Worm (Caenorhabditis elegans) whole organism, young adult: ENCODE data around the gene hmit-1.2.
A peak's percentile ranks its signal among the peaks of the same experiment; 100 is the strongest.

Source experiments
- B0019.2 ChIP-seq: fragments of 200-800 bp; sonication (Bioruptor generic); conservative IDR thresholded peaks from 2 replicates; pipeline ENCODE4 v1.3.6; 2022; ENCODE audit warnings: missing genetic modification reagents, missing genetic modification characterization, missing compliant biosample characterization
- B0336.3 ChIP-seq: fragments of 200-800 bp; sonication (Bioruptor generic); IDR thresholded peaks from 2 replicates; pipeline ENCODE4 v1.3.6; 2022; ENCODE audit warnings: missing genetic modification characterization, missing compliant biosample characterization
- C06A6.2 ChIP-seq: fragments of 200-800 bp; sonication (Bioruptor generic); conservative IDR thresholded peaks from 2 replicates; pipeline ENCODE4 v1.3.6; 2022; ENCODE audit warnings: missing genetic modification characterization, missing compliant biosample characterization
- F10E7.11 ChIP-seq: sonication (generic microtip); optimal IDR thresholded peaks from 2 replicates; lab custom pipeline; 2017; ENCODE audit warnings: mild to moderate bottlenecking, missing genetic modification characterization, moderate library complexity, missing compliant biosample characterization
- F49E8.2 ChIP-seq: sonication (generic microtip); optimal IDR thresholded peaks from 3 replicates; lab custom pipeline; 2017; ENCODE audit warnings: missing genetic modification characterization, mild to moderate bottlenecking, missing compliant biosample characterization, antibody characterized with exemption, moderate library complexity; ENCODE audit not compliant: insufficient read depth
- F52B5.7 ChIP-seq: sonication (generic microtip); optimal IDR thresholded peaks from 2 replicates; lab custom pipeline; 2016; ENCODE audit warnings: mild to moderate bottlenecking, missing genetic modification characterization, missing compliant biosample characterization
- T26A5.8 ChIP-seq: sonication (generic microtip); optimal IDR thresholded peaks from 2 replicates; lab custom pipeline; 2016; ENCODE audit warnings: missing genetic modification characterization, missing compliant biosample characterization
- Y53G8AR.9 ChIP-seq: fragments of 200-800 bp; sonication (Bioruptor generic); conservative IDR thresholded peaks from 2 replicates; pipeline ENCODE4 v1.3.6; 2022; ENCODE audit warnings: missing genetic modification reagents, missing genetic modification characterization, missing compliant biosample characterization
- atf-7 ChIP-seq: sonication (generic microtip); optimal IDR thresholded peaks from 2 replicates; lab custom pipeline; 2017; ENCODE audit warnings: mild to moderate bottlenecking, missing genetic modification characterization, missing compliant biosample characterization
- bed-2 ChIP-seq: fragments of 200-800 bp; sonication (Bioruptor generic); IDR thresholded peaks from 2 replicates; pipeline ENCODE4 v1.3.6; 2022; ENCODE audit warnings: missing genetic modification reagents, missing genetic modification characterization, missing compliant biosample characterization
- cebp-1 ChIP-seq, 2 experiments: fragments of 200-800 bp in 1 of 2; sonication (Bioruptor generic) in 1 of 2; sonication (generic microtip) in 1 of 2; IDR thresholded peaks in 1 of 2; optimal IDR thresholded peaks in 1 of 2; 2 replicates each; pipeline versions ENCODE4 v1.3.6 to Lab custom; 2017 to 2022; ENCODE audit warnings: missing compliant biosample characterization in 2 of 2, missing genetic modification characterization in 2 of 2, mild to moderate bottlenecking in 1 of 2, missing genetic modification reagents in 1 of 2, moderate library complexity in 1 of 2
- ceh-100 ChIP-seq: fragments of 200-800 bp; sonication (Bioruptor generic); IDR thresholded peaks from 2 replicates; pipeline ENCODE4 v1.3.6; 2022; ENCODE audit warnings: missing genetic modification reagents, missing genetic modification characterization, missing compliant biosample characterization
- ceh-27 ChIP-seq: fragments of 200-800 bp; sonication (Bioruptor generic); optimal IDR thresholded peaks from 2 replicates; lab custom pipeline; 2018; ENCODE audit warnings: mild to moderate bottlenecking, missing genetic modification characterization, moderate library complexity, missing compliant biosample characterization
- ceh-58 ChIP-seq: fragments of 200-800 bp; sonication (Bioruptor generic); IDR thresholded peaks from 2 replicates; pipeline ENCODE4 v1.3.6; 2022; ENCODE audit warnings: missing genetic modification characterization, missing compliant biosample characterization
- ceh-79 ChIP-seq: sonication (generic microtip); optimal IDR thresholded peaks from 2 replicates; lab custom pipeline; 2017; ENCODE audit warnings: mild to moderate bottlenecking, missing genetic modification characterization, missing compliant biosample characterization
- chd-7 ChIP-seq: sonication (generic microtip); optimal IDR thresholded peaks from 2 replicates; lab custom pipeline; 2016; ENCODE audit warnings: mild to moderate bottlenecking, missing genetic modification characterization, moderate library complexity, missing compliant biosample characterization
- dox-1 ChIP-seq: fragments of 200-800 bp; sonication (Bioruptor generic); IDR thresholded peaks from 2 replicates; pipeline ENCODE4 v1.3.6; 2022; ENCODE audit warnings: missing genetic modification reagents, missing genetic modification characterization, missing compliant biosample characterization
- dpff-1 ChIP-seq: sonication (generic microtip); optimal IDR thresholded peaks from 2 replicates; lab custom pipeline; 2017; ENCODE audit warnings: mild to moderate bottlenecking, missing genetic modification characterization, missing compliant biosample characterization
- ekl-4 ChIP-seq: fragments of 200-800 bp; sonication (Bioruptor generic); IDR thresholded peaks from 2 replicates; pipeline ENCODE4 v1.3.6; 2022; ENCODE audit warnings: missing genetic modification reagents, missing genetic modification characterization, missing compliant biosample characterization
- ets-4 ChIP-seq: fragments of 200-800 bp; sonication (Bioruptor generic); optimal IDR thresholded peaks from 2 replicates; lab custom pipeline; 2018; ENCODE audit warnings: mild to moderate bottlenecking, missing genetic modification characterization, missing compliant biosample characterization
- fkh-3 ChIP-seq: sonication (generic microtip); optimal IDR thresholded peaks from 2 replicates; lab custom pipeline; 2016; ENCODE audit warnings: mild to moderate bottlenecking, missing genetic modification characterization, missing compliant biosample characterization
- hlh-12 ChIP-seq: sonication (generic microtip); optimal IDR thresholded peaks from 2 replicates; lab custom pipeline; 2016; ENCODE audit warnings: missing genetic modification characterization, missing compliant biosample characterization
- hmg-1.2 ChIP-seq: fragments of 200-800 bp; sonication (Bioruptor generic); IDR thresholded peaks from 2 replicates; pipeline ENCODE4 v1.3.6; 2022; ENCODE audit warnings: missing genetic modification reagents, missing genetic modification characterization, missing compliant biosample characterization
- hmg-20 ChIP-seq: fragments of 200-800 bp; sonication (Bioruptor generic); IDR thresholded peaks from 2 replicates; pipeline ENCODE4 v1.3.6; 2022; ENCODE audit warnings: missing genetic modification reagents, missing genetic modification characterization, missing compliant biosample characterization
- hsf-1 ChIP-seq: fragments of 200-800 bp; sonication (Bioruptor generic); IDR thresholded peaks from 2 replicates; pipeline ENCODE4 v1.3.6; 2022; ENCODE audit warnings: missing genetic modification reagents, missing genetic modification characterization, missing compliant biosample characterization
- let-607 ChIP-seq, 2 experiments: fragments of 200-800 bp in 1 of 2; sonication (Bioruptor generic) in 1 of 2; sonication (generic microtip) in 1 of 2; optimal IDR thresholded peaks; 2 replicates each; lab custom pipeline; 2016 to 2018; ENCODE audit warnings: mild to moderate bottlenecking in 2 of 2, missing compliant biosample characterization in 2 of 2, missing genetic modification characterization in 2 of 2, moderate library complexity in 2 of 2, missing genotype in 1 of 2
- lin-26 ChIP-seq: fragments of 200-800 bp; sonication (Bioruptor generic); IDR thresholded peaks from 2 replicates; pipeline ENCODE4 v1.3.6; 2022; ENCODE audit warnings: missing genetic modification reagents, missing genetic modification characterization, missing compliant biosample characterization
- lir-1 ChIP-seq: fragments of 200-800 bp; sonication (Bioruptor generic); conservative IDR thresholded peaks from 2 replicates; pipeline ENCODE4 v1.3.6; 2022; ENCODE audit warnings: missing genetic modification reagents, missing genetic modification characterization, missing compliant biosample characterization
- lsy-27 ChIP-seq: sonication (generic microtip); optimal IDR thresholded peaks from 2 replicates; lab custom pipeline; 2017; ENCODE audit warnings: missing genetic modification characterization, mild to moderate bottlenecking, missing compliant biosample characterization, antibody characterized with exemption, missing genotype, borderline replicate concordance; ENCODE audit not compliant: insufficient read depth
- madf-3 ChIP-seq: fragments of 200-800 bp; sonication (Bioruptor generic); IDR thresholded peaks from 2 replicates; pipeline ENCODE4 v1.3.6; 2022; ENCODE audit warnings: missing genetic modification reagents, missing genetic modification characterization, missing compliant biosample characterization
- nfya-2 ChIP-seq: fragments of 200-800 bp; sonication (Bioruptor generic); IDR thresholded peaks from 2 replicates; pipeline ENCODE4 v1.3.6; 2022; ENCODE audit warnings: missing genetic modification reagents, missing genetic modification characterization, missing compliant biosample characterization
- nfyb-1 ChIP-seq: fragments of 200-800 bp; sonication (Bioruptor generic); IDR thresholded peaks from 2 replicates; pipeline ENCODE4 v1.3.6; 2022; ENCODE audit warnings: missing genetic modification reagents, missing genetic modification characterization, missing compliant biosample characterization
- nhr-80 ChIP-seq: sonication (generic microtip); optimal IDR thresholded peaks from 2 replicates; lab custom pipeline; 2016; ENCODE audit warnings: missing genetic modification characterization, missing compliant biosample characterization
- nhr-90 ChIP-seq: sonication (generic microtip); optimal IDR thresholded peaks from 2 replicates; lab custom pipeline; 2016; ENCODE audit warnings: missing genotype, mild to moderate bottlenecking, missing genetic modification characterization, missing compliant biosample characterization
- pbrm-1 ChIP-seq: fragments of 200-800 bp; sonication (Bioruptor generic); IDR thresholded peaks from 2 replicates; pipeline ENCODE4 v1.3.6; 2022; ENCODE audit warnings: missing genetic modification reagents, missing genetic modification characterization, missing compliant biosample characterization
- pha-4 ChIP-seq: fragments of 150-350 bp; sonication (generic microtip); optimal IDR thresholded peaks from 2 replicates; lab custom pipeline; 2014; ENCODE audit warnings: missing biosample characterization, missing genetic modification reagents, missing genetic modification characterization
- repo-1 ChIP-seq: sonication (generic microtip); optimal IDR thresholded peaks from 2 replicates; lab custom pipeline; 2017; ENCODE audit warnings: mild to moderate bottlenecking, missing genetic modification characterization, missing compliant biosample characterization
- sdz-38 ChIP-seq: sonication (generic microtip); optimal IDR thresholded peaks from 2 replicates; lab custom pipeline; 2016; ENCODE audit warnings: missing genotype, missing genetic modification characterization, missing compliant biosample characterization
- sea-2 ChIP-seq: fragments of 200-800 bp; sonication (Bioruptor generic); IDR thresholded peaks from 2 replicates; pipeline ENCODE4 v1.3.6; 2022; ENCODE audit warnings: missing genetic modification characterization, missing compliant biosample characterization
- snpc-1.1 ChIP-seq: sonication (generic microtip); optimal IDR thresholded peaks from 2 replicates; lab custom pipeline; 2017; ENCODE audit warnings: missing genetic modification characterization, mild to moderate bottlenecking, missing compliant biosample characterization, antibody characterized with exemption, moderate library complexity, missing genotype, missing genetic modification reagents; ENCODE audit not compliant: insufficient read depth
- snpc-3.4 ChIP-seq: sonication (generic microtip); optimal IDR thresholded peaks from 2 replicates; lab custom pipeline; 2017; ENCODE audit warnings: missing genetic modification characterization, mild to moderate bottlenecking, missing compliant biosample characterization, antibody characterized with exemption, moderate library complexity, missing genotype, missing genetic modification reagents
- tbp1 ChIP-seq: fragments of 200-800 bp; sonication (Bioruptor generic); optimal IDR thresholded peaks from 2 replicates; lab custom pipeline; 2018; ENCODE audit warnings: mild to moderate bottlenecking, missing genetic modification characterization, missing compliant biosample characterization
- unc-62 ChIP-seq: fragments of 150-350 bp; optimal IDR thresholded peaks from 2 replicates; lab custom pipeline; 2014; ENCODE audit warnings: missing biosample characterization, missing genetic modification reagents, missing genetic modification characterization
- ztf-18 ChIP-seq: sonication (generic microtip); optimal IDR thresholded peaks from 2 replicates; lab custom pipeline; 2016; ENCODE audit warnings: missing genotype, mild to moderate bottlenecking, missing genetic modification characterization, missing compliant biosample characterization
- ztf-3 ChIP-seq: fragments of 200-800 bp; sonication (Bioruptor generic); optimal IDR thresholded peaks from 2 replicates; lab custom pipeline; 2018; ENCODE audit warnings: mild to moderate bottlenecking, missing genetic modification characterization, missing compliant biosample characterization

Gene hmit-1.2

ce11 chrV:18575084-18575483 lies 50.5 kb downstream of the hmit-1.2 start:
- TF ChIP-seq hsf-1 (GFP tag; lab: Robert Waterston, UW) = no peak
- TF ChIP-seq ztf-3 (GFP tag; lab: Kevin White, UChicago) = no peak
- TF ChIP-seq B0019.2 (GFP tag; lab: Robert Waterston, UW) = no peak
- peak; percentile 24 for TF ChIP-seq ets-4
- TF ChIP-seq nhr-90 (tag; lab: Kevin White, UChicago) = no peak
- no peak for TF ChIP-seq F10E7.11 (tag; lab: Kevin White, UChicago)
- TF ChIP-seq pha-4 (tag; lab: Kevin White, UChicago) = no peak
- TF ChIP-seq nfyb-1 (GFP tag; lab: Robert Waterston, UW) = 0 out of 2 replicates have a peak, but pooled peaks have one; percentile 36
- TF ChIP-seq bed-2 (GFP tag; lab: Robert Waterston, UW) = no peak
- peak; percentile 58 for TF ChIP-seq repo-1 (tag; lab: Kevin White, UChicago)
- no peak for TF ChIP-seq lir-1 (GFP tag; lab: Robert Waterston, UW)
- TF ChIP-seq sdz-38 = no peak
- TF ChIP-seq ceh-27 (GFP tag; lab: Kevin White, UChicago) = no peak
- TF ChIP-seq snpc-1.1 = no peak
- peak; percentile 28 for TF ChIP-seq chd-7 (tag; lab: Kevin White, UChicago)
- TF ChIP-seq ceh-79 (tag; lab: Kevin White, UChicago) = peak; percentile 28
- TF ChIP-seq lin-26 = no peak
- peak; percentile 24 for TF ChIP-seq fkh-3 (tag; lab: Kevin White, UChicago)
- TF ChIP-seq hlh-12 (tag; lab: Kevin White, UChicago) = no peak
- TF ChIP-seq cebp-1 (GFP tag; IDR thresholded peaks at IDR 0.05; lab: Robert Waterston, UW) = no peak
- TF ChIP-seq cebp-1 (tag; optimal IDR thresholded peaks at IDR 0.05; lab: Kevin White, UChicago) = peak; percentile 34
- TF ChIP-seq ekl-4 = 0 out of 2 replicates have a peak, but pooled peaks have one; percentile 36
- TF ChIP-seq ceh-100 = no peak
- 0 out of 2 replicates have a peak, but pooled peaks have one; percentile 20 for TF ChIP-seq dox-1
- peak; percentile 56; the same call in 1 of the 2 replicates for TF ChIP-seq Y53G8AR.9 (GFP tag; lab: Robert Waterston, UW)
- TF ChIP-seq ztf-18 = peak; percentile 88
- TF ChIP-seq, all 124 proteins: peak for 11

ce11 chrV:18576128-18576527 lies 51.6 kb downstream of the hmit-1.2 start:
- TF ChIP-seq bed-2 (GFP tag; lab: Robert Waterston, UW) (no peak), tbp1 (GFP tag; lab: Kevin White, UChicago) (no peak), pbrm-1 (GFP tag; lab: Robert Waterston, UW) (peak; percentile 26; the same call in 1 of the 2 replicates), F52B5.7 (tag; lab: Kevin White, UChicago) (peak; percentile 4), chd-7 (tag; lab: Kevin White, UChicago) (peak; percentile 23), dpff-1 (no peak), atf-7 (tag; lab: Kevin White, UChicago) (peak; percentile 63), madf-3 (GFP tag; lab: Robert Waterston, UW) (0 out of 2 replicates have a peak, but pooled peaks have one; percentile 15), Y53G8AR.9 (GFP tag; lab: Robert Waterston, UW) (0 out of 2 replicates have a peak, but pooled peaks have one; percentile 56), nfya-2 (GFP tag; lab: Robert Waterston, UW) (no peak)

- TF ChIP-seq ceh-58 (GFP tag; lab: Robert Waterston, UW) = no peak
- no peak for TF ChIP-seq sdz-38
- TF ChIP-seq hmg-1.2 (GFP tag; lab: Robert Waterston, UW) = no peak
- peak; percentile 39 for TF ChIP-seq tbp1 (GFP tag; lab: Kevin White, UChicago)
- TF ChIP-seq hmg-20 = no peak
- no peak for TF ChIP-seq snpc-3.4 (tag; lab: Kevin White, UChicago)
- no peak for TF ChIP-seq lsy-27 (tag; lab: Kevin White, UChicago)
- no peak for TF ChIP-seq C06A6.2 (GFP tag; lab: Robert Waterston, UW)
- peak; percentile 76 for TF ChIP-seq nhr-80
- TF ChIP-seq let-607 (tag; optimal IDR thresholded peaks at IDR 0.05; lab: Kevin White, UChicago) = peak; percentile 32 to 40
- TF ChIP-seq unc-62 = peak; percentile 84
- no peak for TF ChIP-seq T26A5.8 (tag; lab: Kevin White, UChicago)
- TF ChIP-seq F49E8.2 (tag; lab: Kevin White, UChicago) = no peak
- peak; percentile 31; the same call in 1 of the 2 replicates for TF ChIP-seq B0336.3
- no peak for TF ChIP-seq sea-2 (GFP tag; lab: Robert Waterston, UW)
These were observed 53.0 kb downstream of the hmit-1.2 start for ce11 chrV:18577458-18578078.
